Fruit fly (Drosophila melanogaster): ENCODE results near the gene CG11248.
A peak's percentile ranks its signal among the peaks of the same experiment; 100 is the strongest.

Gene CG11248

DNA sequence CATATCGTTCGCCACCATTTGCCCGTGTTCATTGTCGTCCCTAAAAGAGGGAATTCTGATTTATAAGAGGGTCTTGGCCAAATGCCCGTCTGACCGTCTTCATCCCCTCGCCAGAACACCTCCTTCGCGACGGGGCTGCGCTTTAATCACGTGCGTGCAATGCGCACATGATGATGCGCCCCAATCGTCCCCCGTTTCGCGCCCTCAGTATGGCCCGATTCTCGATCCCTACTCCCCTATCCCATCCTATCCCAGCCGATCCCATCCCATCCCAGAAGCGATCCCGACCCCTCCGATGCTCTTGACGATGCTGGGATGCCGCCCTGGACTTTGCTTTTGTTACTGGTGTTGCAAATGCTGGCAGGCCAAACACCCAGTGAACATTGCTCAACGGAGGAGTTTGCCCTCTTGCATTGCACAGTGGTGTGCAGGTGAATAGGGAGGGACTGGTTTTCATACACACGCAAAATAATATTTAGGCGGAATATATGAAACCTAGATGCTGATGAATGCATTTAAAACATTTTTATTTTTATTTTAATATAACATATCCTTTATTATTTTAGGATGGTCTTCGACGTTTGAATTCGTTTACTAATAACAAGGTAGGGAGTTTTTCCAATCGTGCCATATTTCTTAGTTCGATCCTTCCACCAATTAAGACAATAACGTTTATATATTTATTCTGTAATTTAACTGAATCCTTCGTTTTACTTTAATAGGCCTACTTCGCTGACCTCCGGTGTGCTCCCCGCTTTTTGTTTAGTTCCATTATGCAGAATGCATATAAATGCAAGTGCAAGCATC, 30.1 kb downstream of the CG11248 start (continued):
- peak; percentile 73 for TF ChIP-seq Sox14 (GFP tag; optimal IDR thresholded peaks at IDR 0.05)
- peak; percentile 64 for TF ChIP-seq lz (GFP tag; optimal IDR thresholded peaks at IDR 0.05)
- peak; percentile 33 for TF ChIP-seq fd85E (GFP tag; optimal IDR thresholded peaks at IDR 0.05)
- no peak for TF ChIP-seq CG1621 (tag; optimal IDR thresholded peaks at IDR 0.05)
- TF ChIP-seq CG7368 (GFP tag; optimal IDR thresholded peaks at IDR 0.05) = peak; percentile 58
- TF ChIP-seq topi (GFP tag; optimal IDR thresholded peaks at IDR 0.05) = peak; percentile 81
- TF ChIP-seq CG6792 (GFP tag; optimal IDR thresholded peaks at IDR 0.05) = peak; percentile 71
- TF ChIP-seq CG8319 (GFP tag; optimal IDR thresholded peaks at IDR 0.05) = peak; percentile 59
- peak; percentile 54 for TF ChIP-seq Ets21C (GFP tag; optimal IDR thresholded peaks at IDR 0.05)
- peak; percentile 86 for TF ChIP-seq esn (GFP tag; optimal IDR thresholded peaks at IDR 0.05)
- peak; percentile 75 for TF ChIP-seq cyc (GFP tag; optimal IDR thresholded peaks at IDR 0.05)
- TF ChIP-seq fd59A (GFP tag; optimal IDR thresholded peaks at IDR 0.05) = peak; percentile 89
- peak; percentile 72 for TF ChIP-seq CG11762 (GFP tag; optimal IDR thresholded peaks at IDR 0.05; ENCODE audit: insufficient read depth)
- TF ChIP-seq CG9139 (GFP tag; optimal IDR thresholded peaks at IDR 0.05) = peak; percentile 72
- peak; percentile 33; the same call in 1 of the 2 replicates for TF ChIP-seq CG11294 (GFP tag; IDR thresholded peaks at IDR 0.05)
- TF ChIP-seq OdsH (GFP tag; optimal IDR thresholded peaks at IDR 0.05) = peak; percentile 84
- TF ChIP-seq CG31627 (GFP tag; optimal IDR thresholded peaks at IDR 0.05) = peak; percentile 72
- TF ChIP-seq CG6163 (GFP tag; IDR thresholded peaks at IDR 0.05) = peak; percentile 63; the same call in 2 of the 3 replicates

DNA sequence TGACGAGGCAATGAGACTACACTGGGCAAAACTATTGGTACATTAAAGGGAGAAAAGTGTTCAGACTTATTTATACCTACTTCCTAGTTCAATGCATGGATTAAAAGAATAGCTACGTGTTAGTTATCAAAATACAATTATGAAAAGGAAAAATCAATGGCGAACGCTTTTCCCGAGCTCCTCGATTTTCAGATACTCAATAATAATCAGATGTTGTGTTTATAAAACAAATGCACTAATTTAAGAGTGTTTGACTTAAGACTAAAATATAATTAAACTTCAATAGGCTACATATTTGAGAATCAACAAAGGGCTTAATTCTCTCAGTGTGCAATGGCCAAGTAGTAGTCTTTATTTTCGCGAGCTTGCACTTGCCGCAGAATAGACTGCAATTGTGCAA, 36.1 kb downstream of the CG11248 start:
- TF ChIP-seq CG11902 (GFP tag; optimal IDR thresholded peaks at IDR 0.05) = no peak
- TF ChIP-seq Gug (GFP tag; IDR thresholded peaks at IDR 0.05) = peak; percentile 13; the same call in 1 of the 2 replicates
- TF ChIP-seq lz (GFP tag; optimal IDR thresholded peaks at IDR 0.05) = no peak
- no peak for TF ChIP-seq Ets21C (GFP tag; optimal IDR thresholded peaks at IDR 0.05)
- TF ChIP-seq fkh (GFP tag; optimal IDR thresholded peaks at IDR 0.05) = no peak
- peak; percentile 52 for TF ChIP-seq CG4318 (GFP tag; optimal IDR thresholded peaks at IDR 0.05)
- TF ChIP-seq net (GFP tag; optimal IDR thresholded peaks at IDR 0.05) = peak; percentile 16
- TF ChIP-seq Sox14 (GFP tag; optimal IDR thresholded peaks at IDR 0.05) = peak; percentile 30
- TF ChIP-seq CG11762 (GFP tag; optimal IDR thresholded peaks at IDR 0.05; ENCODE audit: insufficient read depth) = no peak
- TF ChIP-seq pdm3 (GFP tag; optimal IDR thresholded peaks at IDR 0.05) = peak; percentile 49
- TF ChIP-seq CG10631 (GFP tag; optimal IDR thresholded peaks at IDR 0.05) = peak; percentile 58
- TF ChIP-seq Blimp-1 (GFP tag; optimal IDR thresholded peaks at IDR 0.05) = no peak
- peak; percentile 29 for TF ChIP-seq Eip75B (GFP tag; optimal IDR thresholded peaks at IDR 0.05)
- TF ChIP-seq Eip93F (GFP tag; optimal IDR thresholded peaks at IDR 0.05) = no peak
- TF ChIP-seq Hr4 (GFP tag; optimal IDR thresholded peaks at IDR 0.05) = peak; percentile 70
- peak; percentile 3 for TF ChIP-seq CG1621 (tag; optimal IDR thresholded peaks at IDR 0.05)
- TF ChIP-seq CG32006 (GFP tag; optimal IDR thresholded peaks at IDR 0.05) = peak; percentile 83
- TF ChIP-seq topi (GFP tag; optimal IDR thresholded peaks at IDR 0.05) = peak; percentile 31
- peak; percentile 11 for TF ChIP-seq CG6276 (GFP tag; optimal IDR thresholded peaks at IDR 0.05)
- no peak for TF ChIP-seq svp (GFP tag)
- no peak for TF ChIP-seq Sox15 (GFP tag; optimal IDR thresholded peaks at IDR 0.05)
- peak; percentile 46 for TF ChIP-seq Ets96B (tag; optimal IDR thresholded peaks at IDR 0.05)
- TF ChIP-seq CG15336 (GFP tag; IDR thresholded peaks at IDR 0.05) = peak; percentile 31; the same call in 1 of the 2 replicates
- TF ChIP-seq CG7368 (GFP tag; optimal IDR thresholded peaks at IDR 0.05) = no peak
- TF ChIP-seq CG9139 (GFP tag; optimal IDR thresholded peaks at IDR 0.05) = no peak
- no peak for TF ChIP-seq CG8319 (GFP tag; optimal IDR thresholded peaks at IDR 0.05)
- no peak for TF ChIP-seq CG6854 (GFP tag; optimal IDR thresholded peaks at IDR 0.05)
- no peak for TF ChIP-seq ss (GFP tag; optimal IDR thresholded peaks at IDR 0.05)
- TF ChIP-seq CG6808 (GFP tag; optimal IDR thresholded peaks at IDR 0.05) = peak; percentile 34
- peak; percentile 38 for TF ChIP-seq acj6 (GFP tag; optimal IDR thresholded peaks at IDR 0.05)
- TF ChIP-seq dac (GFP tag; optimal IDR thresholded peaks at IDR 0.05) = peak; percentile 55
- no peak for TF ChIP-seq cyc (GFP tag; optimal IDR thresholded peaks at IDR 0.05)
- peak; percentile 28 for TF ChIP-seq spab (GFP tag; optimal IDR thresholded peaks at IDR 0.05)
- TF ChIP-seq CG31627 (GFP tag; optimal IDR thresholded peaks at IDR 0.05) = peak; percentile 14
- TF ChIP-seq Met (GFP tag; optimal IDR thresholded peaks at IDR 0.05) = peak; percentile 13
- TF ChIP-seq CG10669 (GFP tag; optimal IDR thresholded peaks at IDR 0.05) = peak; percentile 9
- TF ChIP-seq CG16779 (tag; optimal IDR thresholded peaks at IDR 0.05) = peak; percentile 13
- no peak for TF ChIP-seq CG11294 (GFP tag; IDR thresholded peaks at IDR 0.05)
- TF ChIP-seq CG34406 (GFP tag; optimal IDR thresholded peaks at IDR 0.05) = no peak
- TF ChIP-seq vri (GFP tag; optimal IDR thresholded peaks at IDR 0.05) = no peak
